Fruit fly (Drosophila melanogaster) whole organism, wandering third instar larva: ENCODE measurements around the gene CenG1A.

Source experiments
- Dif ChIP-seq: fragments of 200-275, 200-300 bp; sonication (Bioruptor generic); optimal IDR thresholded peaks from 2 replicates; lab custom pipeline; 2018; ENCODE audit warnings: missing biosample characterization, missing genetic modification characterization; ENCODE audit not compliant: partially characterized antibody
- psq ChIP-seq: fragments of 200-800 bp; sonication (Bioruptor generic); optimal IDR thresholded peaks from 3 replicates; lab custom pipeline; 2017; ENCODE audit warnings: missing biosample characterization, mild to moderate bottlenecking, missing genetic modification characterization, moderate library complexity

CenG1A gene

dm6 chr2L:13947476-13947875 lies 112.1 kb downstream of the CenG1A start, which contains the start of gene Vajk3:
Gene Vajk3 (minus strand): TSS chr2L:13947476.
- no peak for TF ChIP-seq Dif
- no peak for TF ChIP-seq psq (GFP tag; lab: Kevin White, UChicago)
- TF ChIP-seq, all 38 proteins: peak for 0
